Worm (Caenorhabditis elegans) whole organism, L2 larva: ENCODE data around the gene C25F9.5.

Source experiments
- C34F6.9 ChIP-seq: fragments of 150-350 bp; optimal IDR thresholded peaks from 2 replicates; lab custom pipeline; 2014; ENCODE audit warnings: missing biosample characterization, missing genetic modification characterization
- R02D3.7 ChIP-seq: fragments of 150-350 bp; optimal IDR thresholded peaks from 2 replicates; lab custom pipeline; 2014; ENCODE audit warnings: missing biosample characterization, missing genetic modification characterization
- blmp-1 ChIP-seq: sonication (generic microtip); optimal IDR thresholded peaks from 2 replicates; lab custom pipeline; 2017; ENCODE audit warnings: missing genetic modification characterization, mild to moderate bottlenecking, missing compliant biosample characterization, antibody characterized with exemption, moderate library complexity; ENCODE audit not compliant: insufficient read depth
- egl-27 ChIP-seq: sonication (generic microtip); optimal IDR thresholded peaks from 3 replicates; lab custom pipeline; 2017; ENCODE audit warnings: missing biosample characterization, missing genetic modification reagents, missing genetic modification characterization
- fos-1 ChIP-seq: fragments of 150-350 bp; optimal IDR thresholded peaks from 2 replicates; lab custom pipeline; 2014; ENCODE audit warnings: missing biosample characterization, missing genetic modification characterization
- lin-39 ChIP-seq: fragments of 150-350 bp; optimal IDR thresholded peaks from 2 replicates; lab custom pipeline; 2014; ENCODE audit warnings: missing biosample characterization, missing genetic modification reagents, missing genetic modification characterization
- mab-5 ChIP-seq: fragments of 150-350 bp; optimal IDR thresholded peaks from 2 replicates; lab custom pipeline; 2014; ENCODE audit warnings: missing biosample characterization, missing genetic modification characterization
- nhr-11 ChIP-seq: fragments of 150-350 bp; optimal IDR thresholded peaks from 2 replicates; lab custom pipeline; 2014; ENCODE audit warnings: missing biosample characterization, missing genetic modification characterization
- nhr-237 ChIP-seq: fragments of 150-350 bp; optimal IDR thresholded peaks from 2 replicates; lab custom pipeline; 2014; ENCODE audit warnings: missing biosample characterization, missing genetic modification characterization
- nhr-77 ChIP-seq: fragments of 150-350 bp; optimal IDR thresholded peaks from 2 replicates; lab custom pipeline; 2014; ENCODE audit warnings: missing biosample characterization, missing genetic modification characterization
- snpc-4 ChIP-seq: fragments of 150-350 bp; optimal IDR thresholded peaks from 2 replicates; lab custom pipeline; 2014; ENCODE audit warnings: missing biosample characterization, missing genetic modification characterization

- no peak for TF ChIP-seq snpc-4 (tag; lab: Kevin White, UChicago)
- no peak for TF ChIP-seq C34F6.9 (tag; lab: Kevin White, UChicago)
- no peak for TF ChIP-seq R02D3.7 (tag; lab: Kevin White, UChicago)
- no peak for TF ChIP-seq egl-27 (tag; lab: Kevin White, UChicago)
- TF ChIP-seq blmp-1 (tag; lab: Kevin White, UChicago): no peak
- TF ChIP-seq nhr-11 (tag; lab: Kevin White, UChicago): no peak
- TF ChIP-seq fos-1 (tag; lab: Kevin White, UChicago): no peak
- no peak for TF ChIP-seq mab-5 (tag; lab: Kevin White, UChicago)
- no peak for TF ChIP-seq nhr-77 (tag; lab: Kevin White, UChicago)
- no peak for TF ChIP-seq nhr-237 (tag; lab: Kevin White, UChicago)
- no peak for TF ChIP-seq lin-39
Observed at ce11 chrV:19370189-19370588, 40.5 kb downstream of the C25F9.5 start, which contains the start of gene Y43F8A.1.
